Worm (Caenorhabditis elegans) whole organism, L3 larva: ENCODE data around the gene nlp-3.
A peak's percentile ranks its signal among the peaks of the same experiment; 100 is the strongest.

ENCODE experiments used
- ZK546.5 ChIP-seq: sonication (generic microtip); optimal IDR thresholded peaks from 2 replicates; lab custom pipeline; 2017; ENCODE audit warnings: missing biosample characterization, missing genetic modification characterization
- ama-1 ChIP-seq: fragments of 150-350 bp; optimal IDR thresholded peaks from 2 replicates; lab custom pipeline; 2018
- ceh-16 ChIP-seq: sonication (generic microtip); optimal IDR thresholded peaks from 2 replicates; lab custom pipeline; 2017; ENCODE audit warnings: missing biosample characterization, missing genetic modification characterization
- ceh-28 ChIP-seq: fragments of 150-350 bp; optimal IDR thresholded peaks from 2 replicates; lab custom pipeline; 2014; ENCODE audit warnings: missing biosample characterization, missing genetic modification reagents, missing genetic modification characterization
- ceh-82 ChIP-seq: fragments of 150-350 bp; optimal IDR thresholded peaks from 2 replicates; lab custom pipeline; 2014; ENCODE audit warnings: missing biosample characterization, missing genetic modification characterization
- daf-12 ChIP-seq: fragments of 150-350 bp; optimal IDR thresholded peaks from 2 replicates; lab custom pipeline; 2014; ENCODE audit warnings: missing biosample characterization, missing genetic modification reagents, missing genetic modification characterization
- elt-2 ChIP-seq: sonication (generic microtip); optimal IDR thresholded peaks from 2 replicates; lab custom pipeline; 2016; ENCODE audit warnings: missing genetic modification reagents, mild to moderate bottlenecking, missing genetic modification characterization, missing compliant biosample characterization
- elt-3 ChIP-seq, 3 experiments: fragments of 150-350 bp in 1 of 3; sonication (generic microtip) in 2 of 3; optimal IDR thresholded peaks; 2 replicates in 2 of 3; 4 replicates in 1 of 3; lab custom pipeline; 2014 to 2017; ENCODE audit warnings: missing biosample characterization in 3 of 3, missing genetic modification characterization in 3 of 3
- eor-1 ChIP-seq, 2 experiments: fragments of 150-350 bp; optimal IDR thresholded peaks; 2 replicates each; lab custom pipeline; 2014 to 2018; ENCODE audit warnings: missing biosample characterization in 2 of 2, missing genetic modification characterization in 2 of 2
- fkh-10 ChIP-seq: sonication (generic microtip); optimal IDR thresholded peaks from 2 replicates; lab custom pipeline; 2017; ENCODE audit warnings: missing biosample characterization, missing genetic modification reagents, missing genetic modification characterization
- fkh-2 ChIP-seq: fragments of 150-350 bp; optimal IDR thresholded peaks from 2 replicates; lab custom pipeline; 2014; ENCODE audit warnings: missing biosample characterization, missing genetic modification reagents, missing genetic modification characterization
- fos-1 ChIP-seq: fragments of 150-350 bp; optimal IDR thresholded peaks from 2 replicates; lab custom pipeline; 2014; ENCODE audit warnings: missing biosample characterization, missing genetic modification characterization
- hmg-11 ChIP-seq: sonication (generic microtip); optimal IDR thresholded peaks from 2 replicates; lab custom pipeline; 2016; ENCODE audit warnings: missing genetic modification characterization, missing compliant biosample characterization
- jun-1 ChIP-seq: fragments of 150-350 bp; optimal IDR thresholded peaks from 2 replicates; lab custom pipeline; 2014; ENCODE audit warnings: missing biosample characterization, missing genetic modification reagents, missing genetic modification characterization
- lin-15B ChIP-seq: fragments of 150-350 bp; optimal IDR thresholded peaks from 2 replicates; lab custom pipeline; 2014; ENCODE audit warnings: missing biosample characterization, missing genetic modification characterization
- lin-39 ChIP-seq: fragments of 150-350 bp; optimal IDR thresholded peaks from 2 replicates; lab custom pipeline; 2018; ENCODE audit warnings: missing biosample characterization, missing genetic modification reagents, missing genetic modification characterization
- mdl-1 ChIP-seq: fragments of 150-350 bp; optimal IDR thresholded peaks from 2 replicates; lab custom pipeline; 2014; ENCODE audit warnings: missing biosample characterization, missing genetic modification characterization
- mml-1 ChIP-seq: fragments of 150-350 bp; sonication (generic microtip); optimal IDR thresholded peaks from 3 replicates; lab custom pipeline; 2014; ENCODE audit warnings: missing biosample characterization, missing genetic modification characterization
- nfya-1 ChIP-seq: sonication (generic microtip); optimal IDR thresholded peaks from 2 replicates; lab custom pipeline; 2017; ENCODE audit warnings: missing genetic modification characterization, mild to moderate bottlenecking, missing compliant biosample characterization, antibody characterized with exemption, moderate library complexity; ENCODE audit not compliant: insufficient read depth
- nhr-11 ChIP-seq: fragments of 150-350 bp; optimal IDR thresholded peaks from 2 replicates; lab custom pipeline; 2014; ENCODE audit warnings: missing biosample characterization, missing genetic modification characterization
- nhr-12 ChIP-seq: fragments of 150-350 bp; optimal IDR thresholded peaks from 2 replicates; lab custom pipeline; 2014; ENCODE audit warnings: missing biosample characterization, missing genetic modification characterization
- nhr-25 ChIP-seq: sonication (generic microtip); optimal IDR thresholded peaks from 2 replicates; lab custom pipeline; 2017; ENCODE audit warnings: missing biosample characterization, missing genetic modification characterization
- nhr-28 ChIP-seq: fragments of 150-350 bp; optimal IDR thresholded peaks from 2 replicates; lab custom pipeline; 2014; ENCODE audit warnings: missing biosample characterization, missing genetic modification characterization
- nhr-43 ChIP-seq: sonication (generic microtip); optimal IDR thresholded peaks from 2 replicates; lab custom pipeline; 2016; ENCODE audit warnings: mild to moderate bottlenecking, missing genetic modification characterization, missing compliant biosample characterization; ENCODE audit not compliant: poor library complexity, severe bottlenecking
- nhr-76 ChIP-seq: fragments of 150-350 bp; sonication (generic microtip); optimal IDR thresholded peaks from 5 replicates; lab custom pipeline; 2014; ENCODE audit warnings: missing biosample characterization, missing genetic modification characterization
- nhr-77 ChIP-seq: fragments of 150-350 bp; optimal IDR thresholded peaks from 2 replicates; lab custom pipeline; 2014; ENCODE audit warnings: missing biosample characterization, missing genetic modification characterization
- pha-4 ChIP-seq: fragments of 150-350 bp; optimal IDR thresholded peaks from 2 replicates; lab custom pipeline; 2014; ENCODE audit warnings: missing biosample characterization, missing genetic modification reagents, missing genetic modification characterization
- pqm-1 ChIP-seq: fragments of 150-350 bp; optimal IDR thresholded peaks from 2 replicates; lab custom pipeline; 2017; ENCODE audit warnings: missing biosample characterization, missing genetic modification characterization, inconsistent platforms
- skn-1 ChIP-seq: fragments of 150-350 bp; optimal IDR thresholded peaks from 2 replicates; lab custom pipeline; 2014; ENCODE audit warnings: missing biosample characterization, missing genetic modification characterization
- snpc-4 ChIP-seq: fragments of 150-350 bp; optimal IDR thresholded peaks from 2 replicates; lab custom pipeline; 2014; ENCODE audit warnings: missing biosample characterization, missing genetic modification characterization
- tbx-2 ChIP-seq: sonication (generic microtip); optimal IDR thresholded peaks from 2 replicates; lab custom pipeline; 2016; ENCODE audit warnings: mild to moderate bottlenecking, missing genetic modification characterization, missing compliant biosample characterization
- unc-62 ChIP-seq: fragments of 150-350 bp; sonication (generic microtip); optimal IDR thresholded peaks from 4 replicates; lab custom pipeline; 2014; ENCODE audit warnings: missing biosample characterization, missing genetic modification reagents, missing genetic modification characterization
- ztf-11 ChIP-seq: fragments of 150-350 bp; optimal IDR thresholded peaks from 2 replicates; lab custom pipeline; 2014; ENCODE audit warnings: missing biosample characterization, missing genetic modification characterization

Gene nlp-3

DNA sequence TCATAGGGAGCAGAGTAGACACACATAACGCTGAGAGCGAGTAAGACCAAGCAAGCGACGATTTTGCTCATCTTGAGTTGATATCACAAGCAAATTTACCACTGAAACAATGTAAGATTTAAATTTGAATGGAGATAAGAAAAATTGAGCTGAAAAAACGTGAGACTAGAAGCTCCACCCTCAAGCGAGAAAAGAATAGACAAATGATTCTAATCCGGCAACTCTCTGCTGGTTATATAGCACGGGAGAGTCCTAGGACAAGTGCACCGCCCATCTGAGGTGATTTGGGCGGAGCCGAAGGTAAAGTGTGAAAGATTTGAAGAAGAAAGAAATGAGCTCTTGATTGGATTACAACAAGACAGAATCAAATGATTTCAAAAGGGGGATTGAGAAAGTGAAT lies at the start of gene nlp-3:
Gene nlp-3, minus strand, starts transcription at position 101 of the 400 bp plus-strand sequence.
- TF ChIP-seq nhr-25 (tag; lab: Kevin White, UChicago) (no peak), nhr-12 (tag; lab: Kevin White, UChicago) (no peak), mdl-1 (tag; lab: Kevin White, UChicago) (no peak), mml-1 (tag; lab: Kevin White, UChicago) (no peak), elt-3 (tag; optimal IDR thresholded peaks at IDR 0.05; lab: Kevin White, UChicago) (no peak), ztf-11 (no peak), pqm-1 (tag; lab: Kevin White, UChicago) (no peak), skn-1 (no peak), lin-15B (no peak), unc-62 (GFP tag; lab: Kevin White, UChicago) (no peak), ama-1 (lab: Kevin White, UChicago) (no peak), nhr-28 (tag; lab: Kevin White, UChicago) (no peak), eor-1 (tag; optimal IDR thresholded peaks at IDR 0.05; lab: Kevin White, UChicago) (no peak), jun-1 (tag; lab: Kevin White, UChicago) (no peak)
- TF ChIP-seq, all 47 proteins: peak for 0

DNA sequence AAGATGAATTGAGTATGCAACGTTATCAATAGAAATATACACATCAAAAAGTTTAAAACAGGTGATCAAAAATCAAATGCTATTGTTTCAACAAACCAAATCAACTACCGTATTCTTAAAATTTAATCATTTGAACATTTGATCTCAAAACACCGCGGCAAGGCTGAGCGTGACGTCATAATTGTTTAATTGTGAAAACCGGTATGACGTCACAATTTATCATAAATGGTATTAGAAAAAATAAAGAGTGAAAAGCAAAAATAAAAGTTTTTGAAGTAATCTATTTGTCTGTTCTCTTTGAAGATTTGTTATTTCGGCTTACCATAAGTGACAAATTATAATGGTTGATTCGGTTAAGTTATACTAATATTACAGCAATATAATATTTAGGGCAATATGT lies 49.5 kb upstream of the nlp-3 start:
- TF ChIP-seq ceh-16 (tag; lab: Kevin White, UChicago): no peak
- TF ChIP-seq mml-1 (tag; lab: Kevin White, UChicago): no peak
- TF ChIP-seq ztf-11: no peak
- no peak for TF ChIP-seq skn-1
- TF ChIP-seq nhr-11 (tag; lab: Kevin White, UChicago): no peak
- TF ChIP-seq nhr-43: no peak
- no peak for TF ChIP-seq fkh-2 (tag; lab: Kevin White, UChicago)
- TF ChIP-seq jun-1 (tag; lab: Kevin White, UChicago): no peak
- TF ChIP-seq nhr-25 (tag; lab: Kevin White, UChicago): no peak
- no peak for TF ChIP-seq pha-4 (tag; lab: Kevin White, UChicago)
- TF ChIP-seq fkh-10 (GFP tag; lab: Kevin White, UChicago): no peak
- TF ChIP-seq daf-12 (tag; lab: Kevin White, UChicago): no peak
- TF ChIP-seq pqm-1 (tag; lab: Kevin White, UChicago): no peak

ce11 chrX:13226614-13227096 lies 48.4 kb upstream of the nlp-3 start, which contains the start of gene skr-21:
TSS of gene skr-21 (minus strand) at chrX:13226664.
- TF ChIP-seq ZK546.5 (tag; lab: Kevin White, UChicago) (no peak), nhr-76 (tag; lab: Kevin White, UChicago) (no peak), ceh-28 (tag; lab: Kevin White, UChicago) (peak; percentile 64), lin-39 (tag; lab: Kevin White, UChicago) (no peak), ama-1 (lab: Kevin White, UChicago) (no peak), nfya-1 (tag; lab: Kevin White, UChicago) (no peak), nhr-25 (tag; lab: Kevin White, UChicago) (peak; percentile 11), lin-15B (no peak), nhr-28 (tag; lab: Kevin White, UChicago) (no peak), elt-2 (tag; lab: Kevin White, UChicago) (peak; percentile 1), ceh-82 (tag; lab: Kevin White, UChicago) (no peak), mml-1 (tag; lab: Kevin White, UChicago) (no peak), skn-1 (no peak), nhr-77 (tag; lab: Kevin White, UChicago) (no peak)

DNA sequence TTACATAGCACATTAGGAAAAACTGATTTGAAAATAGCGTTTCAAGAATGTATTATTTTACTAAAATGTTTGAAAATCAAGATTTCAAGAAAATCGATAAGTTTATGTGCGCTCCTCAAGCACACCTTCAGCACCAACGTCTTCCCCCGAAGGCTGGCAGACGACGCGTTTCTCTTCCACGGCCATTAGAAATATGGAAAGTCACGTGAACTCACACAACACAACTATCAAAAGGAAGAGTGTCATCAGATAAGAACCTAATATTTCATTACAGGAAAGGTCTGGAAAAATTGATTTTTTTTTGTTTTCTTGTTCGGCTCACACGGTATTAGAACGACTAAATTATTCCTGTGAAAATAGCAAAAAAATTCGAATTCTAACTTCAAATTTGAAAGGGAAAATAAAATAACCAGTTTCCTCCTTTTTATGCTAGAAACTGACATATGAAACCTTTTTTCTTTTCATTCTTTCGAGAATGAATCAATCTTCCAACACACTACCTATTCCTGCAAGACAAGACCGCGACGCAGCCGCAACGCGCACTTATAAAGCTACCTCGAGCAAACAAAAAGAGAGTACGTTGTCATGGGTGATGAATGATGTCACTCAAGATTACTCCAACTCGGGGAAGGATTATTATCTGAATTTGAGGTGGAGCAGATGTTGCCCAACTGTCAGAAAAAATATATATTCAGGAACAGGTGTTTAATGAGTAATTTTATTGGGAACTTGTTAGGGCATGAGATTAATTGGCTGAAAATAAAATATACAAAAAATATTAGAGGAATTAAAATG lies 47.1 kb upstream of the nlp-3 start:
- TF ChIP-seq hmg-11 (tag; lab: Kevin White, UChicago) (peak; percentile 32), jun-1 (tag; lab: Kevin White, UChicago) (peak; percentile 7), skn-1 (no peak), ceh-28 (tag; lab: Kevin White, UChicago) (peak; percentile 3), snpc-4 (peak; percentile 8), tbx-2 (tag; lab: Kevin White, UChicago) (no peak), nhr-28 (tag; lab: Kevin White, UChicago) (no peak), nfya-1 (tag; lab: Kevin White, UChicago) (peak; percentile 37), fos-1 (no peak), pqm-1 (tag; lab: Kevin White, UChicago) (peak; percentile 22), elt-2 (tag; lab: Kevin White, UChicago) (peak; percentile 73), pha-4 (tag; lab: Kevin White, UChicago) (peak; percentile 41), lin-39 (tag; lab: Kevin White, UChicago) (peak; percentile 39)
